Worm (Caenorhabditis elegans) whole organism, L3 larva: ENCODE measurements around the gene C30G12.4.

Experiments used
- aly-2 ChIP-seq: fragments of 150-350 bp; optimal IDR thresholded peaks from 2 replicates; lab custom pipeline; 2014; ENCODE audit warnings: missing biosample characterization, missing genetic modification characterization
- ama-1 ChIP-seq: fragments of 150-350 bp; optimal IDR thresholded peaks from 2 replicates; lab custom pipeline; 2018
- ceh-28 ChIP-seq: fragments of 150-350 bp; optimal IDR thresholded peaks from 2 replicates; lab custom pipeline; 2014; ENCODE audit warnings: missing biosample characterization, missing genetic modification reagents, missing genetic modification characterization
- ceh-82 ChIP-seq: fragments of 150-350 bp; optimal IDR thresholded peaks from 2 replicates; lab custom pipeline; 2014; ENCODE audit warnings: missing biosample characterization, missing genetic modification characterization
- ceh-9 ChIP-seq: sonication (generic microtip); optimal IDR thresholded peaks from 2 replicates; lab custom pipeline; 2018; ENCODE audit warnings: missing biosample characterization, missing genetic modification characterization
- egl-27 ChIP-seq: sonication (generic microtip); optimal IDR thresholded peaks from 4 replicates; lab custom pipeline; 2017; ENCODE audit warnings: missing biosample characterization, missing genetic modification reagents, missing genetic modification characterization
- egl-5 ChIP-seq: fragments of 150-350 bp; optimal IDR thresholded peaks from 2 replicates; lab custom pipeline; 2017; ENCODE audit warnings: missing biosample characterization, missing genetic modification reagents, missing genetic modification characterization, inconsistent platforms
- elt-1 ChIP-seq: fragments of 150-350 bp; optimal IDR thresholded peaks from 2 replicates; lab custom pipeline; 2014; ENCODE audit warnings: missing biosample characterization, missing genetic modification characterization
- elt-2 ChIP-seq: sonication (generic microtip); optimal IDR thresholded peaks from 2 replicates; lab custom pipeline; 2016; ENCODE audit warnings: missing genetic modification reagents, mild to moderate bottlenecking, missing genetic modification characterization, missing compliant biosample characterization
- elt-3 ChIP-seq, 3 experiments: fragments of 150-350 bp in 1 of 3; sonication (generic microtip) in 2 of 3; optimal IDR thresholded peaks; 2 replicates in 2 of 3; 4 replicates in 1 of 3; lab custom pipeline; 2014 to 2017; ENCODE audit warnings: missing biosample characterization in 3 of 3, missing genetic modification characterization in 3 of 3
- eor-1 ChIP-seq, 2 experiments: fragments of 150-350 bp; optimal IDR thresholded peaks; 2 replicates each; lab custom pipeline; 2014 to 2018; ENCODE audit warnings: missing biosample characterization in 2 of 2, missing genetic modification characterization in 2 of 2
- fkh-2 ChIP-seq: fragments of 150-350 bp; optimal IDR thresholded peaks from 2 replicates; lab custom pipeline; 2014; ENCODE audit warnings: missing biosample characterization, missing genetic modification reagents, missing genetic modification characterization
- fos-1 ChIP-seq: fragments of 150-350 bp; optimal IDR thresholded peaks from 2 replicates; lab custom pipeline; 2014; ENCODE audit warnings: missing biosample characterization, missing genetic modification characterization
- hmg-11 ChIP-seq: sonication (generic microtip); optimal IDR thresholded peaks from 2 replicates; lab custom pipeline; 2016; ENCODE audit warnings: missing genetic modification characterization, missing compliant biosample characterization
- jun-1 ChIP-seq: fragments of 150-350 bp; optimal IDR thresholded peaks from 2 replicates; lab custom pipeline; 2014; ENCODE audit warnings: missing biosample characterization, missing genetic modification reagents, missing genetic modification characterization
- lin-15B ChIP-seq: fragments of 150-350 bp; optimal IDR thresholded peaks from 2 replicates; lab custom pipeline; 2014; ENCODE audit warnings: missing biosample characterization, missing genetic modification characterization
- lsy-12 ChIP-seq: sonication (generic microtip); optimal IDR thresholded peaks from 2 replicates; lab custom pipeline; 2016; ENCODE audit warnings: mild to moderate bottlenecking, missing genetic modification characterization, missing compliant biosample characterization
- mml-1 ChIP-seq: fragments of 150-350 bp; sonication (generic microtip); optimal IDR thresholded peaks from 3 replicates; lab custom pipeline; 2014; ENCODE audit warnings: missing biosample characterization, missing genetic modification characterization
- nfya-1 ChIP-seq: sonication (generic microtip); optimal IDR thresholded peaks from 2 replicates; lab custom pipeline; 2017; ENCODE audit warnings: missing genetic modification characterization, mild to moderate bottlenecking, missing compliant biosample characterization, antibody characterized with exemption, moderate library complexity; ENCODE audit not compliant: insufficient read depth
- nhr-11 ChIP-seq: fragments of 150-350 bp; optimal IDR thresholded peaks from 2 replicates; lab custom pipeline; 2014; ENCODE audit warnings: missing biosample characterization, missing genetic modification characterization
- nhr-12 ChIP-seq: fragments of 150-350 bp; optimal IDR thresholded peaks from 2 replicates; lab custom pipeline; 2014; ENCODE audit warnings: missing biosample characterization, missing genetic modification characterization
- nhr-23 ChIP-seq: fragments of 150-350 bp; optimal IDR thresholded peaks from 2 replicates; lab custom pipeline; 2014; ENCODE audit warnings: missing biosample characterization, missing genetic modification reagents, missing genetic modification characterization
- nhr-28 ChIP-seq: fragments of 150-350 bp; optimal IDR thresholded peaks from 2 replicates; lab custom pipeline; 2014; ENCODE audit warnings: missing biosample characterization, missing genetic modification characterization
- nhr-43 ChIP-seq: sonication (generic microtip); optimal IDR thresholded peaks from 2 replicates; lab custom pipeline; 2016; ENCODE audit warnings: mild to moderate bottlenecking, missing genetic modification characterization, missing compliant biosample characterization; ENCODE audit not compliant: poor library complexity, severe bottlenecking
- nhr-67 ChIP-seq: fragments of 150-350 bp; optimal IDR thresholded peaks from 2 replicates; lab custom pipeline; 2014; ENCODE audit warnings: missing biosample characterization, missing genetic modification characterization
- nhr-76 ChIP-seq: fragments of 150-350 bp; sonication (generic microtip); optimal IDR thresholded peaks from 5 replicates; lab custom pipeline; 2014; ENCODE audit warnings: missing biosample characterization, missing genetic modification characterization
- pha-4 ChIP-seq: fragments of 150-350 bp; optimal IDR thresholded peaks from 2 replicates; lab custom pipeline; 2014; ENCODE audit warnings: missing biosample characterization, missing genetic modification reagents, missing genetic modification characterization
- sea-2 ChIP-seq: fragments of 150-350 bp; sonication (generic microtip); optimal IDR thresholded peaks from 4 replicates; lab custom pipeline; 2014; ENCODE audit warnings: missing biosample characterization, missing genetic modification reagents, missing genetic modification characterization
- skn-1 ChIP-seq: fragments of 150-350 bp; optimal IDR thresholded peaks from 2 replicates; lab custom pipeline; 2014; ENCODE audit warnings: missing biosample characterization, missing genetic modification characterization
- tbx-2 ChIP-seq: sonication (generic microtip); optimal IDR thresholded peaks from 2 replicates; lab custom pipeline; 2016; ENCODE audit warnings: mild to moderate bottlenecking, missing genetic modification characterization, missing compliant biosample characterization
- unc-39 ChIP-seq: sonication (generic microtip); optimal IDR thresholded peaks from 4 replicates; lab custom pipeline; 2017; ENCODE audit warnings: missing biosample characterization, missing genetic modification characterization
- unc-62 ChIP-seq: fragments of 150-350 bp; sonication (generic microtip); optimal IDR thresholded peaks from 4 replicates; lab custom pipeline; 2014; ENCODE audit warnings: missing biosample characterization, missing genetic modification reagents, missing genetic modification characterization
- zag-1 ChIP-seq: fragments of 150-350 bp; optimal IDR thresholded peaks from 2 replicates; lab custom pipeline; 2014; ENCODE audit warnings: missing biosample characterization, missing genetic modification characterization
- ztf-4 ChIP-seq: fragments of 150-350 bp; optimal IDR thresholded peaks from 2 replicates; lab custom pipeline; 2014; ENCODE audit warnings: missing biosample characterization, missing genetic modification characterization

C30G12.4 gene

ce11 chrII:7261854-7262253 lies at the start of gene C30G12.4:
Gene C30G12.4 (plus strand): TSS chrII:7262154.
- TF ChIP-seq lsy-12, result no peak
- no peak for TF ChIP-seq skn-1 (tag; lab: Kevin White, UChicago)
- no peak for TF ChIP-seq elt-2
- TF ChIP-seq jun-1 (tag; lab: Kevin White, UChicago), result no peak
- TF ChIP-seq elt-1 (tag; lab: Kevin White, UChicago), result no peak
- TF ChIP-seq nfya-1, result no peak
- no peak for TF ChIP-seq nhr-43 (tag; lab: Kevin White, UChicago)
- TF ChIP-seq hmg-11, result no peak
- TF ChIP-seq aly-2 (tag; lab: Kevin White, UChicago), result no peak
- no peak for TF ChIP-seq sea-2 (GFP tag; lab: Kevin White, UChicago)
- TF ChIP-seq egl-27 (tag; lab: Kevin White, UChicago), result no peak
- no peak for TF ChIP-seq fos-1
- no peak for TF ChIP-seq unc-39 (tag; lab: Kevin White, UChicago)
- no peak for TF ChIP-seq elt-3 (tag; optimal IDR thresholded peaks at IDR 0.05; lab: Kevin White, UChicago)
- no peak for TF ChIP-seq nhr-67 (tag; lab: Kevin White, UChicago)
- no peak for TF ChIP-seq ceh-28 (tag; lab: Kevin White, UChicago)
- TF ChIP-seq nhr-76 (tag; lab: Kevin White, UChicago), result no peak
- TF ChIP-seq tbx-2, result no peak
- no peak for TF ChIP-seq ztf-4
- TF ChIP-seq, all 47 proteins: peak for 0

DNA sequence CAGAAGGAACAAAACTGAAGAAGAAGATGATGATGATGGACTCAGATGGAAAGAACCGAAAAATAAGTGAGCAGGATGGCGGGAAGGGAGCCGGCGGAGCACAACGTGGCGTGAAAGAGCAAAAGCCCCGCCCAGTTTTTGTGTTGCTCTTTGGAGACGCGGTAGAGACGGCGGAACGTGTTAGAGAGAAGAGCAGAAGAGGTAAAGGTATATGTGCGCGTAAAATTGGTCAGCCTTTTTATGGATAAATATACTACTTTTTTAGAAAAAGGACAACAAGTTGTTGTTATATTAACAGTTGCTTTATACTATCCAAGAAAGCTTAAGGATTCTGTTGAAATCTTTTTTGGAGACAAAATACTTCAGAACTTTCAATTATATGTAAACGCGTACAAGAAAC lies 44.9 kb upstream of the C30G12.4 start, which contains the start of gene E04F6.10:
E04F6.10 (minus strand) TSS at position 101 of the 400 bp plus-strand sequence.
- no peak for TF ChIP-seq jun-1 (tag; lab: Kevin White, UChicago)
- no peak for TF ChIP-seq unc-62

DNA sequence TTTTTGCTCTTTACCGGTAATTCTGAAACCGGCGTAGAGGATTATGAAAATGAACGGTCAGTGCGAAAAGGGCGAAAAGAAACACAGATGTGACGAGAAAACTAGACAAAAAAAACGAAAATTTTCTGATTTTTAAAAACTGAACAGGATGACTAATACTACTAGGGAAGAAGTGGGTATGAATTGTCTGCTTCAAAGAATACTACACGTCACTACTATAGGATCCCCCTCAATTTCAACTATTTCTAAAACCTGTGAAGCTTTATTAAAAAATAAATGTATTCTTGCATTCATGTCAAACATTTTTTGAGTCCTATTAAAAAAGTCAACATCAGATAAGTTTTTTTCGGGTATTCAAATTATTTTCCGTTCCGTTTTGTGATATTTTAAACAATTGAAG lies 37.9 kb upstream of the C30G12.4 start:
- TF ChIP-seq ceh-28 (tag; lab: Kevin White, UChicago), result no peak
- no peak for TF ChIP-seq nhr-28 (tag; lab: Kevin White, UChicago)
- no peak for TF ChIP-seq eor-1 (tag; optimal IDR thresholded peaks at IDR 0.05; lab: Kevin White, UChicago)
- TF ChIP-seq skn-1 (tag; lab: Kevin White, UChicago), result no peak
- TF ChIP-seq egl-5, result no peak
- TF ChIP-seq ceh-82, result no peak
- no peak for TF ChIP-seq zag-1

DNA sequence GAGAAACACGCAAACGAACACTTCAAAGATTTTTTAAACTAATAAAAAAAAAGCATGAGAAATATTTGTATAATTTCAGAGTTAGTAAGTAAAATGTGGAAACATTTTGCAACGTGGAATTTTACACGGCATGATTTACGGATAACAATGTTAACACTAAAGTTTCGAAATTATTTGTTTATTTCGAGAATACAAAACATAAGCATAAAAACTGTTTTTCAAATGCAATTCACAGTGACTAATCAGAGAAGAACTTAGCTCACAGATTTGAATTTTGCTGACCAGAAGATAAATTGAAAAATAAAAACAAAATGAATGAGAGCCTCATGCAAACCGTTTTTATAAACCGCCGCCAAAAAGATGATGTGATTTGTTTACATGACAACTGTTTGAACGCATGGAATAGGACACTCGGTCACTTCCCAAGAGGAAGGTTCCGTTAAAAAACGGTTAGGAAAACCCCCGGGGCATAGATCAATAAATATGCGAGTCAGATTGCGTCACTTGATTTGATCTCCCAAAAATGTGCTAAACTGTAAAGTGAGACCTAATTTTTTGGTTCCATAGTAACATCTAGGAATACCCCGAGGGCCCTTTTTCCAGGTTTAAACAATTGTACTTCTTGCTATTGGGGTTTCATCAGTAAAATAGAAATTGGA lies 36.0 kb upstream of the C30G12.4 start, which contains the start of gene clh-3:
clh-3 (minus strand) TSS at position 51 of the 659 bp plus-strand sequence.
- TF ChIP-seq nhr-76 (tag; lab: Kevin White, UChicago) (no peak), nhr-67 (tag; lab: Kevin White, UChicago) (no peak), aly-2 (tag; lab: Kevin White, UChicago) (no peak), skn-1 (tag; lab: Kevin White, UChicago) (no peak), fkh-2 (tag; lab: Kevin White, UChicago) (no peak), egl-5 (no peak), nhr-11 (tag; lab: Kevin White, UChicago) (no peak), nhr-12 (tag; lab: Kevin White, UChicago) (no peak)
- TF ChIP-seq, all 47 proteins: peak for 0

- TF ChIP-seq ztf-4 (no peak), mml-1 (tag; lab: Kevin White, UChicago) (no peak), lin-15B (no peak), ceh-9 (tag; lab: Kevin White, UChicago) (no peak), nhr-12 (tag; lab: Kevin White, UChicago) (no peak), pha-4 (peak; percentile 20), nhr-23 (tag; lab: Kevin White, UChicago) (peak; percentile 20), ama-1 (lab: Kevin White, UChicago) (peak; percentile 56)
Measured at ce11 chrII:7228646-7229200, 33.2 kb upstream of the C30G12.4 start, which contains the start of gene F32A5.4. Gene F32A5.4 (plus strand): TSS chrII:7229150.
